Fruit fly (Drosophila melanogaster): ENCODE results near the gene CG13287.

CG13287 gene

dm6 chr3L:5882209-5882403 is at the start of gene CG13287:
Gene CG13287, plus strand, starts transcription at chr3L:5882304.
- no peak for TF ChIP-seq CG17801 (GFP tag; optimal IDR thresholded peaks at IDR 0.05; ENCODE audit: partially characterized antibody)

- no peak for TF ChIP-seq CG17801 (GFP tag; optimal IDR thresholded peaks at IDR 0.05; ENCODE audit: partially characterized antibody)
These were observed 48.3 kb upstream of the CG13287 start for dm6 chr3L:5833761-5834160.

dm6 chr3L:5834245-5834644 is 47.9 kb upstream of the CG13287 start:
- no peak for TF ChIP-seq CG17801 (GFP tag; optimal IDR thresholded peaks at IDR 0.05; ENCODE audit: partially characterized antibody)

dm6 chr3L:5834798-5835197 is 47.3 kb upstream of the CG13287 start:
- TF ChIP-seq CG17801 (GFP tag; optimal IDR thresholded peaks at IDR 0.05; ENCODE audit: partially characterized antibody), result no peak

dm6 chr3L:5835431-5835830 is 46.7 kb upstream of the CG13287 start:
- no peak for TF ChIP-seq CG17801 (GFP tag; optimal IDR thresholded peaks at IDR 0.05; ENCODE audit: partially characterized antibody)

- TF ChIP-seq CG17801 (GFP tag; optimal IDR thresholded peaks at IDR 0.05; ENCODE audit: partially characterized antibody), result no peak
These were observed 46.0 kb upstream of the CG13287 start for dm6 chr3L:5835887-5836646.

- no peak for TF ChIP-seq CG17801 (GFP tag; optimal IDR thresholded peaks at IDR 0.05; ENCODE audit: partially characterized antibody)
These were observed 43.8 kb upstream of the CG13287 start for dm6 chr3L:5838295-5838694.

dm6 chr3L:5838880-5839279 is 43.2 kb upstream of the CG13287 start:
- TF ChIP-seq CG17801 (GFP tag; optimal IDR thresholded peaks at IDR 0.05; ENCODE audit: partially characterized antibody), result no peak

- TF ChIP-seq CG17801 (GFP tag; optimal IDR thresholded peaks at IDR 0.05; ENCODE audit: partially characterized antibody), result no peak
These were observed 41.3 kb upstream of the CG13287 start for dm6 chr3L:5840847-5841246.

- no peak for TF ChIP-seq CG17801 (GFP tag; optimal IDR thresholded peaks at IDR 0.05; ENCODE audit: partially characterized antibody)
These were observed 38.1 kb upstream of the CG13287 start for dm6 chr3L:5843895-5844576.

dm6 chr3L:5845466-5845865 is 36.6 kb upstream of the CG13287 start, which contains the start of gene vn:
Gene vn, minus strand, starts transcription at chr3L:5845664.
- TF ChIP-seq CG17801 (GFP tag; optimal IDR thresholded peaks at IDR 0.05; ENCODE audit: partially characterized antibody), result peak; percentile 9

- TF ChIP-seq CG17801 (GFP tag; optimal IDR thresholded peaks at IDR 0.05; ENCODE audit: partially characterized antibody), result no peak
These were observed 33.2 kb upstream of the CG13287 start for dm6 chr3L:5848929-5849328.

- no peak for TF ChIP-seq CG17801 (GFP tag; optimal IDR thresholded peaks at IDR 0.05; ENCODE audit: partially characterized antibody)
These were observed 30.5 kb upstream of the CG13287 start for dm6 chr3L:5851636-5852035.

dm6 chr3L:5855098-5855497 is 27.0 kb upstream of the CG13287 start:
- no peak for TF ChIP-seq CG17801 (GFP tag; optimal IDR thresholded peaks at IDR 0.05; ENCODE audit: partially characterized antibody)

- TF ChIP-seq CG17801 (GFP tag; optimal IDR thresholded peaks at IDR 0.05; ENCODE audit: partially characterized antibody), result no peak
These were observed 25.9 kb upstream of the CG13287 start for dm6 chr3L:5856081-5856826.

- no peak for TF ChIP-seq CG17801 (GFP tag; optimal IDR thresholded peaks at IDR 0.05; ENCODE audit: partially characterized antibody)
These were observed 25.2 kb upstream of the CG13287 start for dm6 chr3L:5856919-5857318.

Measured in ovary, adult (tissue).